Worm (Caenorhabditis elegans): Measurements from ENCODE around the gene dap-3.

DNA sequence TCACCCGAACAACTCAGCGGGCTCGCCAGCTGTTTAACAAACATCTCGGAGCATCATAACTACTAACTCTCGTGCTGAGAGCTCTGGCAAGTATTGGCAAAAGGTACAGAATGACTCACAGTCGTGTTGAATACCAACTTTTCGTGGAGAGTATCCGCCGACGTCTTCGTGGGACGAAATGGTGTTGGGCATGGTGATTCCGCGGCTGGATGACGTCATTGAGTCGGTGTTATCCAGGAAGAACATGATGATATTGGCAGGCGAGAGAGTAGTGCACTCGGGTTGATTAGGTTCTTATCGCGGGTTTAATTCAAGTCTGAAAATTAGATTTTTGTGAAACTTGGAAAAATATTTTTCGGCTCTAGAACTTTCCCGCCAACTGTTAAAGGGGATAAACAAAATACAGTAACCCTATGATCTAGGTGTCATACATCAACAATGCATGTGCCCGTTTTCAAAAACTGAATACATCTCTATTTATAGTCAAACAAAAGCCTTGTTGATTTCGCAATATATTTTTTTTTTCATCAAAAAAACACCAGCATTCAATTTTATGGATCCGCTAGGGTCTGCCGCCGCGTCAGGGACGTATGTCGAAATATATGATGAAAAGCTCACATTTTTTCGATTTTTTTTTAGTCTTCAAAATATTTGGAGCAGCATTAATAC, 27.4 kb upstream of the dap-3 start:
- TF ChIP-seq hmg-4 (GFP tag; optimal IDR thresholded peaks at IDR 0.05) = no peak
- TF ChIP-seq flt-1 (GFP tag; IDR thresholded peaks at IDR 0.05) = no peak
- TF ChIP-seq ama-1 (optimal IDR thresholded peaks at IDR 0.05) = no peak
